Fruit fly (Drosophila melanogaster) whole organism, larva: ENCODE results near the gene CG32147.

ENCODE experiments used
- noc ChIP-seq: fragments of 200-800 bp; sonication (Bioruptor generic); optimal IDR thresholded peaks from 3 replicates; lab custom pipeline; 2019; ENCODE audit warnings: missing biosample characterization, mild to moderate bottlenecking, missing genetic modification characterization, moderate library complexity

The CG32147 gene

DNA sequence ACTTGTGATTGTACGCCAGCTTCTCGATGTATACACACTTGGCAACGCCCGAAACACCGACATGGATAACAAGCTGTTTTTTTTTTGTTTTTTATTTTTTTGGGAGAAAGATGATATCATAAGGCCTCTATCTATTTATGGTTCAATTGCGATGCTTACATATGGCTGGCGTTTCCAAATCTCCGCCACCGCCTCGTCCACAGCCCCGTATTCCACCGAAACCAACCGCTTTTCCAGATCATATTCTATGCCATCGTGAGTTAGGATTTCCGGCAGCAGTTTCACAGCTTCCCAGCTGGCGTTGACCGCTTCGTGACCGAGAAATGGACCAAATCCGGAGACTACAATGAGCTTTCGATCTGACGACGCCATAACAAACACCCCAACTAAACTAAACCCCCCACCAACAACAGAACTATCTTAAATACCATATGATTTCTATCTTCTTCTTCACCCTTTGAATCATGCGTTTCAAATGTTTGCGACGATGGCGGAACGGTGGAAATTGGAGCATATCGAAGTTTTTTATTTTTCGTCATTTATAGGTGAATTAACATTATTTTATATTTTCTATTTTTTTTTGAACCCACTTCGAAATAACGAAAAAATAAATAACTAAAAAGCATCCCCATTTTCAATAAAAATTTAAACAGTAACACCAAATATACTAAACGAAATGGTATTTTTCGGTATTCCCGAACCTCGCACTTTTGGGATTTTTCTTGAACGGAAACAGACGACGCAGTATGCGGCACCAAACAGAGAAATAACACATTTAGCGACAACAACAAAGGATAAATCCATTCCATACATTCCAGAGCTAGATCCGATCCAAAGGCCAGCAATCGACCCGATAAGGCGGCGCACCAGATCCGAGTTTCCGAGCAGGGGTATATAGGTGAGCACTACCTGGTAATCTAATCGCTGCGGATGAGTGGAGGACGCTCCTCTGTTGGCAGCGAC lies at the start of gene CG32147, which contains the start of gene Pex3:
TSS of gene CG32147 (minus strand) at position 422 of the 963 bp plus-strand sequence.
TSS of gene Pex3 (plus strand) at position 718 of the 963 bp plus-strand sequence.
- TF ChIP-seq noc (tag; lab: Kevin White, UChicago): peak; percentile 2

DNA sequence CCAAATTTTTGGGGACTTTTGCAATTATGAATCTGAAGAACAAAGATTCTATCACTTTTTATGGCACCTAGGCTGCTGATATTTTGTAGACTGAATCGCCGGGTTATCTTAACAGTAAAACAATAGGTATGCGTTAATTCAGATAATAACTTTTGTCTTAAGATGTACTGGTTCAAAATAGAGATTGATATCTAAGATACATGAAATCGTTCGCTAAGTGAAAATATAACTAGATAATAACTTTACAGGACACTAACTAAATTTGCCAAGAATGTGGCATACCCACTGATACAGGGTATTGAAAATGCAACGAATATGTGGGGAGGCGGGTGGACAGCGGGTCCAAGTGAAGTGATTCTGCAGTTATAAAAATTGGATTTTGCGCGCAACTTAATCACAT lies 48.3 kb upstream of the CG32147 start:
- no peak for TF ChIP-seq noc (tag; lab: Kevin White, UChicago)

dm6 chr3L:15189707-15190106 lies 45.8 kb upstream of the CG32147 start:
- no peak for TF ChIP-seq noc (tag; lab: Kevin White, UChicago)

DNA sequence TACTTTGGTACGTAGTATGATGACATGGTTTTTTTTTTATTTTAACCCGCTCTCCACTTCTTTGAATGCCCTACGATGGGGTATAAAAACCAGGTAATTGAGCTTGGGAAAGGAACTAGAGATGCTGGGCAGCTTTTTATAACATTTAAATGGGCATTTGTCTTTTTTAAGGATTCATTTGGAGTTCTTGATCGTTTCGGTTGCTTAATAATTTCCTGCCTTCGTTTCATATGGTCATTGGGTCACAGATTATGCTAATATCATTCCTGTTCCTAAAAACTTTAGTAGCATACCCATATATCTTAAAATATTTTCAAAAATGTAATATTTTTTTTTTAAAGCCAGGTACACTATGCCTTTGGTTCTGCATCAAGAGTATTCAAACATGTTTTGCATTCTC lies 44.9 kb upstream of the CG32147 start:
- TF ChIP-seq noc (tag; lab: Kevin White, UChicago): no peak

DNA sequence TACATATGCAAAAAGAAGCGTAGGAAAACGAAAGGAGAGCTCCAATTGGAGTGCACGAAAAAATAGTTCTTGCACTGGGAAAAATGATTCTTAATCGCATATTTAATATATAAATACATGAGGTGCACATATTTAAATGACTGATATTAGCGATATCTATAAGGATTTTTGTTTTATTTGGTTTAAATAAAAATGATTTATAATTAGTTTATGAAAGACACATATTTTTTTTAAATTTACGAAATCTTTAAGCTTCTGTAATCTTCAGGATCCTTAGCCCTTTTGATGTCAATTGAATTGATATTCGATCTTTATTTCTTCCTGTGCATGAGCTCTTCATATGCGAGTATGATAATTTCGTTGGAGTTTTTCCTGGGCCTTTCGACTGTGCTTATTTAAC lies 43.9 kb upstream of the CG32147 start:
- TF ChIP-seq noc (tag; lab: Kevin White, UChicago): no peak

dm6 chr3L:15180816-15181215 lies 37.0 kb upstream of the CG32147 start:
- TF ChIP-seq noc (tag; lab: Kevin White, UChicago): no peak

- no peak for TF ChIP-seq noc (tag; lab: Kevin White, UChicago)
Measured at dm6 chr3L:15178618-15179017, 34.8 kb upstream of the CG32147 start.

dm6 chr3L:15176641-15177215 lies 32.9 kb upstream of the CG32147 start:
- TF ChIP-seq noc (tag; lab: Kevin White, UChicago): no peak

dm6 chr3L:15174823-15175222 lies 31.0 kb upstream of the CG32147 start:
- TF ChIP-seq noc (tag; lab: Kevin White, UChicago): no peak

DNA sequence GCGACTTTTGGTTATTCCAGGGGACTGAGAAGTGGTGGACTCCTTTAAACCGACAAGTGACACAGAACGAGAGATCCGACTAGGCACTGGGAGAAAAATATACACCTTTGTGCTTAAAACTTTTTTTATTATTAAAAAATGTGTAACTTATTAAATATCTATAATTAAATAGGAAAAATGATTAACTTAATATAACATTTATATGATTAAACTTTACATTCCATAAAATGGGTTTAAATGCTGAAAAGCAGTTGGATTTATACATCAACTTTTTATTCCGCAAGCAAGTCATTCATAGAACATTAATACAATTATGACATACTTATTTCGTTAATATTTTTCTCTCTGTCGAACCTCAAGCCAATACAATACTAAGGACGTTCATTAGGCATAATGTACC lies 30.2 kb upstream of the CG32147 start:
- no peak for TF ChIP-seq noc (tag; lab: Kevin White, UChicago)

- TF ChIP-seq noc (tag; lab: Kevin White, UChicago): no peak
Measured at dm6 chr3L:15172404-15173055, 28.7 kb upstream of the CG32147 start.

DNA sequence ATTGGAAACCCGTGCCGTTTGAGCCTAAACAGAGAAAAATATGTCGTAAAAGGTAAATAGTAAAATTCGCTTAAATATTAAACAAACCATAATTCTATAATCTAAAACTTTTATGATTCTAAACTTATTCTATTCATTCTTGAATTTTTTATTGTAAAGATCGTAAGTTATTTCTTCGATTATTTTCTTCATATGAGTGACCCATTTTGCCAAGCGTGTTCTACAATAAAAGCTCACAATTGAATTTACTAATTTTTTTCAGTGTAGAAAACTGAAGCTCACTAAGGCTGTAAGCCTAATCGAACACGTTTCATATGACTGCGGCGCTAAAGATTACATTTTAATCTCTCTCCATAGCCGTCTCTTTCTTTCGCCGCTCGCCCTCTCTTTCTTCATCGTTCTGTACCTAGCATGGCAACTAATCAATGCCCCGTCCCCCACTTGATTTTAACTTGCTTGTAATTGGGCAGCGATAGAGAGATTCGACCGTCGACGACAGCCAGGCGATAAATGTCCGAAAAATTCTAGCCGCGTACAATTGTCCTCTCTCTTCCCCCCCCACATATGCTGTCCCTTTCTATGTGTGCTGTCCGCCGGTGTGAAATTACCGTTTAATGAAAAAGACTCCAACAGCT lies 28.0 kb upstream of the CG32147 start:
- no peak for TF ChIP-seq noc (tag; lab: Kevin White, UChicago)

DNA sequence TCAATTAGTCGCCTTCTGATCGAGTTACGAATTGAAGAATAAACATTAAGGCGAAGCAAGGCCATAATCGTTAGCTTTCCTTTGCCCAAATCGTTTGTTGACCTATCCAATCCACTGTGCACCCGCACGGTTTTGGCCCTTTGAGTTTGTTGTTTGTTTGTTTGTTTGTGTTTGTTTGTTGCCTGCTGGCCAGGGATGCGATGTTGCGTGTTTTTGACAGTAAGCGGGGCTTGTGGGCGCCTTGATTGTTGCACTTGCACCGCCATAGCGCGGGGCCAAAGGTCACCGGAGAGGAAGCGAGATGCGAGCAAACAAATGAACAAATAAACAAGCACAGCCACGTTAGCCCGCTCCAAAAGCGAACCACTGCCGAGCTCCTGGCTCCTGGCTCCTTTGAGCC lies 25.9 kb upstream of the CG32147 start:
- TF ChIP-seq noc (tag; lab: Kevin White, UChicago): no peak

DNA sequence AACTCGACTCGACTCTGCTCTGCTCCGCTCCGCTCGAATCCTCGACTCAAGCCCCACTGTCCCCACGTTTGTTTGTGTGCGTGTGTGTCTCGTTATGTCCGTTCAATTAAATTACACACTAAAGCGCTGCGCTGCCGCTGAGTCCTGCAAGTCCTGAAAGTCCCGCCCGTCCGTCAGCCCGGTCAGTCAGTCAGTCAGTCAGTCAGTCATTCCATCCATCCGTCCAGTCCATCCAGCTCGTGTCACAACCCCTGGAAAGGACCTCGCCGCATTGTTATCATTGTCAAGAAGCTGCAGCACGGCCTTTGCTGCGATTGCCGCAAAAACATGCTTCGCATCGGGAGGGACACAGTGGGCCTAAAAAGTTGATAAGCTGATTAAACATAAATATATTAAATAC lies 25.2 kb upstream of the CG32147 start:
- TF ChIP-seq noc (tag; lab: Kevin White, UChicago): no peak

dm6 chr3L:15163414-15163813 lies 19.6 kb upstream of the CG32147 start, which contains the start of gene CG7011:
CG7011 (minus strand) TSS chr3L:15163628.
- TF ChIP-seq noc (tag; lab: Kevin White, UChicago): no peak

DNA sequence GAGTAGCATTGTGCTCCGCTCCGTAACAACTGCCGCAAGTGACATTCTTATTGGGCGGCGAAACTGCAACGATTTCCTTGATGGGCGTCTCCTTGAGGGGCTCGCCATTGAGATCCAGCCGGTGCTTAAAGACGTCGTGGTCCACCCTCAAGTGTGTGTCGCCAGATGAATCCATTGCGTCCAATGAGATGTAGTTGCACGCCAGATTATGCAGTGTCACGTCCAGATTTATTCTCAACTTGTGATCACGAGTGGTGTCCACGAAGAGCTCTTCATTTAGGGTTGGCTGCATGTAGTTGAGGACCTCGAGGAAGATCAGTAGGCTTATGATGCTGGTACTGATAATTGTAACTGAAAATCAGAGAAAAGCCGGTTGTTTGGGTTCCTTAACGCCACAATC lies 19.1 kb upstream of the CG32147 start:
- TF ChIP-seq noc (tag; lab: Kevin White, UChicago): no peak
